Worm (Caenorhabditis elegans) whole organism, L3 larva: Measurements from ENCODE around the gene C44B11.1.

Experiments used
- ZK546.5 ChIP-seq: sonication (generic microtip); optimal IDR thresholded peaks from 2 replicates; lab custom pipeline; 2017; ENCODE audit warnings: missing biosample characterization, missing genetic modification characterization
- ama-1 ChIP-seq: fragments of 150-350 bp; optimal IDR thresholded peaks from 2 replicates; lab custom pipeline; 2018
- ceh-16 ChIP-seq: sonication (generic microtip); optimal IDR thresholded peaks from 2 replicates; lab custom pipeline; 2017; ENCODE audit warnings: missing biosample characterization, missing genetic modification characterization
- ceh-82 ChIP-seq: fragments of 150-350 bp; optimal IDR thresholded peaks from 2 replicates; lab custom pipeline; 2014; ENCODE audit warnings: missing biosample characterization, missing genetic modification characterization
- elt-1 ChIP-seq: fragments of 150-350 bp; optimal IDR thresholded peaks from 2 replicates; lab custom pipeline; 2014; ENCODE audit warnings: missing biosample characterization, missing genetic modification characterization
- fkh-10 ChIP-seq: sonication (generic microtip); optimal IDR thresholded peaks from 2 replicates; lab custom pipeline; 2017; ENCODE audit warnings: missing biosample characterization, missing genetic modification reagents, missing genetic modification characterization
- nhr-11 ChIP-seq: fragments of 150-350 bp; optimal IDR thresholded peaks from 2 replicates; lab custom pipeline; 2014; ENCODE audit warnings: missing biosample characterization, missing genetic modification characterization
- nhr-28 ChIP-seq: fragments of 150-350 bp; optimal IDR thresholded peaks from 2 replicates; lab custom pipeline; 2014; ENCODE audit warnings: missing biosample characterization, missing genetic modification characterization
- nhr-76 ChIP-seq: fragments of 150-350 bp; sonication (generic microtip); optimal IDR thresholded peaks from 5 replicates; lab custom pipeline; 2014; ENCODE audit warnings: missing biosample characterization, missing genetic modification characterization
- snpc-4 ChIP-seq: fragments of 150-350 bp; optimal IDR thresholded peaks from 2 replicates; lab custom pipeline; 2014; ENCODE audit warnings: missing biosample characterization, missing genetic modification characterization
- ztf-4 ChIP-seq: fragments of 150-350 bp; optimal IDR thresholded peaks from 2 replicates; lab custom pipeline; 2014; ENCODE audit warnings: missing biosample characterization, missing genetic modification characterization

- no peak for TF ChIP-seq nhr-11 (tag; lab: Kevin White, UChicago)
- TF ChIP-seq ZK546.5 (tag; lab: Kevin White, UChicago), result no peak
- TF ChIP-seq ama-1 (lab: Kevin White, UChicago), result no peak
- no peak for TF ChIP-seq elt-1 (tag; lab: Kevin White, UChicago)
- TF ChIP-seq nhr-76 (tag; lab: Kevin White, UChicago), result no peak
- no peak for TF ChIP-seq snpc-4 (tag; lab: Kevin White, UChicago)
- TF ChIP-seq ztf-4 (tag; lab: Kevin White, UChicago), result no peak
- no peak for TF ChIP-seq ceh-82 (tag; lab: Kevin White, UChicago)
- TF ChIP-seq nhr-28 (tag; lab: Kevin White, UChicago), result no peak
- TF ChIP-seq ceh-16 (tag; lab: Kevin White, UChicago), result no peak
- TF ChIP-seq fkh-10 (GFP tag; lab: Kevin White, UChicago), result no peak
Observed at ce11 chrIII:3112001-3112400, 43.1 kb upstream of the C44B11.1 start.
